Fruit fly (Drosophila melanogaster): ENCODE data around the gene Alg12.

- TF ChIP-seq CG8478 (optimal IDR thresholded peaks at IDR 0.05) (no peak), CTCF (optimal IDR thresholded peaks at IDR 0.05) (peak; percentile 44 to 65)
Observed at dm6 chr3R:9710886-9711285, 45.4 kb upstream of the Alg12 start, which contains the start of the genes trbd and dmt.

Data from S2 (cell line).